Worm (Caenorhabditis elegans) whole organism, L4 larva: Measurements from ENCODE around the gene col-97.

Experiments
- Y105C5A.15 ChIP-seq: fragments of 200-800 bp; sonication (Bioruptor generic); IDR thresholded peaks from 2 replicates; pipeline ENCODE4 v1.3.6; 2022; ENCODE audit warnings: missing genetic modification characterization, missing compliant biosample characterization
- aha-1 ChIP-seq: fragments of 150-350 bp; peaks from one replicate; lab custom pipeline; 2014; ENCODE audit warnings: missing biosample characterization, missing genetic modification characterization
- dmd-9 ChIP-seq: fragments of 200-800 bp; sonication (Bioruptor generic); IDR thresholded peaks from 2 replicates; pipeline ENCODE4 v1.3.6; 2022; ENCODE audit warnings: missing genetic modification reagents, missing genetic modification characterization, missing compliant biosample characterization
- lin-13 ChIP-seq: fragments of 150-350 bp; optimal IDR thresholded peaks from 2 replicates; lab custom pipeline; 2014; ENCODE audit warnings: missing biosample characterization, missing genetic modification reagents, missing genetic modification characterization
- lin-39 ChIP-seq: fragments of 150-350 bp; optimal IDR thresholded peaks from 2 replicates; lab custom pipeline; 2014; ENCODE audit warnings: missing biosample characterization, missing genetic modification reagents, missing genetic modification characterization
- mdl-1 ChIP-seq, 2 experiments: fragments of 150-350 bp in 1 of 2; sonication (generic microtip) in 1 of 2; optimal IDR thresholded peaks; 2 replicates each; lab custom pipeline; 2014 to 2017; ENCODE audit warnings: missing biosample characterization in 2 of 2, missing genetic modification characterization in 2 of 2
- nhr-28 ChIP-seq: fragments of 150-350 bp; optimal IDR thresholded peaks from 2 replicates; lab custom pipeline; 2014; ENCODE audit warnings: missing biosample characterization, missing genetic modification characterization
- pha-4 ChIP-seq, 2 experiments: fragments of 150-350 bp in 1 of 2; fragments of 200-800 bp in 1 of 2; sonication (Bioruptor generic) in 1 of 2; IDR thresholded peaks in 1 of 2; optimal IDR thresholded peaks in 1 of 2; 2 replicates each; pipeline versions ENCODE4 v1.3.6 to Lab custom; 2014 to 2022; ENCODE audit warnings: missing genetic modification characterization in 2 of 2, missing genetic modification reagents in 2 of 2, missing biosample characterization in 1 of 2, missing compliant biosample characterization in 1 of 2
- rbr-2 ChIP-seq: sonication (generic microtip); optimal IDR thresholded peaks from 2 replicates; lab custom pipeline; 2016; ENCODE audit warnings: missing genotype, missing genetic modification characterization, missing compliant biosample characterization

DNA sequence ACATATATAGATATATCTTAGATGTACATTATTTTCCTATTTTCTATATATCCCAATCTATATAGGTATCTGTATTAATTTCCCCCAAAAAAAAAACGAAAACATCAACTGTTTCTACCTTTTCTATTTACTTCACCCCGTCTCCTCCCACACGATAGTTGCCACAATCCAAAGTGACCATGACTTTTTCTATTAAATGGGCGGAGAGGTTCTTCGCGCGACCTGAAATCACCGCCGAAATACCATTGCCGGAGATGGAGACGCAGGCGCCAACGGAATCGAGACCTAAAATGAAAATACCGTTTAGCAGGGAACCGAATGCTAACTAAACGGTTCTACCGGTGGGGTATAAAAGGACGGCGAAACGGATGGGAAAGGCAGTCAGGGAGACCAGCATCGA lies 25.1 kb upstream of the col-97 start, which contains the start of gene col-98:
- no peak for TF ChIP-seq mdl-1 (tag; optimal IDR thresholded peaks at IDR 0.05; lab: Kevin White, UChicago)
- TF ChIP-seq nhr-28 (tag; lab: Kevin White, UChicago): no peak
- TF ChIP-seq lin-39 (tag; lab: Kevin White, UChicago): no peak
- no peak for TF ChIP-seq rbr-2 (tag; lab: Kevin White, UChicago)
- no peak for TF ChIP-seq Y105C5A.15 (GFP tag; lab: Robert Waterston, UW)
- TF ChIP-seq dmd-9 (GFP tag; lab: Robert Waterston, UW): no peak
- TF ChIP-seq lin-13 (GFP tag; lab: Kevin White, UChicago): no peak
- no peak for TF ChIP-seq pha-4 (GFP tag; IDR thresholded peaks at IDR 0.05; lab: Robert Waterston, UW)
- TF ChIP-seq pha-4 (tag; optimal IDR thresholded peaks at IDR 0.05; lab: Kevin White, UChicago): no peak
- no peak for TF ChIP-seq aha-1 (tag; lab: Kevin White, UChicago)
